Fruit fly (Drosophila melanogaster) whole organism, embryonic: ENCODE measurements around the gene CG2681.

Source experiments
- Antp ChIP-seq: fragments of 200-800 bp; sonication (Bioruptor generic); optimal IDR thresholded peaks from 3 replicates; lab custom pipeline; 2016; ENCODE audit warnings: missing biosample characterization, missing genetic modification characterization
- Asciz ChIP-seq: fragments of 200-800 bp; sonication (Bioruptor generic); optimal IDR thresholded peaks from 2 replicates; lab custom pipeline; 2017; ENCODE audit warnings: missing biosample characterization, mild to moderate bottlenecking, missing genetic modification characterization, missing genetic modification reagents
- Atf-2 ChIP-seq: fragments of 200-800 bp; sonication (Bioruptor generic); optimal IDR thresholded peaks from 2 replicates; lab custom pipeline; 2016; ENCODE audit warnings: missing biosample characterization, missing genetic modification characterization
- Atf6 ChIP-seq: fragments of 200-800 bp; sonication (Bioruptor generic); IDR thresholded peaks from 2 replicates; pipeline ENCODE4 v1.3.6; 2022; ENCODE audit warnings: missing biosample characterization, missing genetic modification characterization
- B-H1 ChIP-seq: fragments of 200-800 bp; sonication (Bioruptor generic); IDR thresholded peaks from 3 replicates; pipeline ENCODE4 v1.3.6; 2022; ENCODE audit warnings: missing biosample characterization, missing genetic modification characterization
- Bteb2 ChIP-seq: fragments of 200-800 bp; sonication (Bioruptor generic); optimal IDR thresholded peaks from 2 replicates; lab custom pipeline; 2016; ENCODE audit warnings: missing biosample characterization, missing genetic modification characterization
- CG10979 ChIP-seq: fragments of 200-800 bp; sonication (Bioruptor generic); optimal IDR thresholded peaks from 2 replicates; lab custom pipeline; 2018; ENCODE audit warnings: missing biosample characterization, mild to moderate bottlenecking, missing genetic modification characterization, moderate library complexity
- CG13894 ChIP-seq: fragments of 200-800 bp; sonication (Bioruptor generic); optimal IDR thresholded peaks from 3 replicates; lab custom pipeline; 2018; ENCODE audit warnings: missing biosample characterization, mild to moderate bottlenecking, missing genetic modification characterization, moderate library complexity
- CG14860 ChIP-seq: fragments of 200-800 bp; sonication (Bioruptor generic); IDR thresholded peaks from 3 replicates; pipeline ENCODE4 v1.3.6; 2022; ENCODE audit warnings: missing biosample characterization, missing genetic modification characterization; ENCODE audit not compliant: partially characterized antibody
- CG15696 ChIP-seq: fragments of 200-800 bp; sonication (Bioruptor generic); optimal IDR thresholded peaks from 2 replicates; lab custom pipeline; 2019; ENCODE audit warnings: missing biosample characterization, mild to moderate bottlenecking, missing genetic modification characterization, moderate library complexity
- CG1792 ChIP-seq: fragments of 200-800 bp; sonication (Bioruptor generic); optimal IDR thresholded peaks from 2 replicates; lab custom pipeline; 2016; ENCODE audit warnings: missing biosample characterization, missing genetic modification characterization
- CG1832 ChIP-seq: fragments of 200-800 bp; sonication (Bioruptor generic); optimal IDR thresholded peaks from 2 replicates; lab custom pipeline; 2017; ENCODE audit warnings: missing biosample characterization, mild to moderate bottlenecking, missing genetic modification characterization, inconsistent platforms
- CG18764 ChIP-seq: fragments of 200-800 bp; sonication (Bioruptor generic); optimal IDR thresholded peaks from 3 replicates; lab custom pipeline; 2016; ENCODE audit warnings: missing biosample characterization, missing genetic modification characterization
- CG4328 ChIP-seq: fragments of 200-800 bp; sonication (Bioruptor generic); optimal IDR thresholded peaks from 3 replicates; lab custom pipeline; 2017; ENCODE audit warnings: missing biosample characterization, missing genetic modification reagents, missing genetic modification characterization
- CG4424 ChIP-seq: fragments of 200-800 bp; sonication (Bioruptor generic); optimal IDR thresholded peaks from 3 replicates; lab custom pipeline; 2016; ENCODE audit warnings: missing biosample characterization, missing genetic modification characterization
- CG7556 ChIP-seq: fragments of 200-800 bp; sonication (Bioruptor generic); optimal IDR thresholded peaks from 2 replicates; lab custom pipeline; 2017; ENCODE audit warnings: missing biosample characterization, mild to moderate bottlenecking, missing genetic modification characterization
- CG8089 ChIP-seq: fragments of 200-800 bp; sonication (Bioruptor generic); optimal IDR thresholded peaks from 3 replicates; lab custom pipeline; 2016; ENCODE audit warnings: missing biosample characterization, missing genetic modification characterization
- CG8290 ChIP-seq, 3 experiments: fragments of 200-800 bp; sonication (Bioruptor generic); optimal IDR thresholded peaks; 2 replicates each; lab custom pipeline; 2016 to 2019; ENCODE audit warnings: missing biosample characterization in 3 of 3, missing genetic modification characterization in 3 of 3, mild to moderate bottlenecking in 2 of 3, moderate library complexity in 1 of 3
- CG9609 ChIP-seq: fragments of 200-800 bp; sonication (Bioruptor generic); optimal IDR thresholded peaks from 3 replicates; lab custom pipeline; 2016; ENCODE audit warnings: missing biosample characterization, missing genetic modification characterization
- D ChIP-seq, 2 experiments: fragments of 200-800 bp in 1 of 2; fragments of >200 bp in 1 of 2; sonication (Bioruptor generic) in 1 of 2; optimal IDR thresholded peaks; 2 replicates in 1 of 2; 3 replicates in 1 of 2; lab custom pipeline; 2017; ENCODE audit warnings: mild to moderate bottlenecking in 1 of 2, missing biosample characterization in 1 of 2, missing genetic modification characterization in 1 of 2, missing genetic modification reagents in 1 of 2
- Dll ChIP-seq: fragments of 200-800 bp; sonication (Bioruptor generic); IDR thresholded peaks from 4 replicates; pipeline ENCODE4 v1.3.6; 2022; ENCODE audit warnings: missing biosample characterization, missing genetic modification characterization; ENCODE audit not compliant: partially characterized antibody
- Doc3 ChIP-seq: fragments of 200-800 bp; sonication (Bioruptor generic); IDR thresholded peaks from 3 replicates; pipeline ENCODE4 v1.3.6; 2022; ENCODE audit warnings: missing biosample characterization, missing genetic modification characterization; ENCODE audit not compliant: partially characterized antibody
- Dp ChIP-seq: fragments of 200-800 bp; sonication (Bioruptor generic); optimal IDR thresholded peaks from 2 replicates; lab custom pipeline; 2018; ENCODE audit warnings: missing biosample characterization, mild to moderate bottlenecking, missing genetic modification characterization, moderate library complexity
- Drgx ChIP-seq: fragments of 200-800 bp; sonication (Bioruptor generic); IDR thresholded peaks from 2 replicates; pipeline ENCODE4 v1.3.6; 2022; ENCODE audit warnings: missing biosample characterization, missing genetic modification characterization
- Gug ChIP-seq: fragments of 200-800 bp; sonication (Bioruptor generic); IDR thresholded peaks from 4 replicates; pipeline ENCODE4 v1.3.6; 2022; ENCODE audit warnings: missing biosample characterization, missing genetic modification characterization
- HLH4C ChIP-seq: fragments of 200-800 bp; sonication (Bioruptor generic); IDR thresholded peaks from 3 replicates; pipeline ENCODE4 v1.3.6; 2022; ENCODE audit warnings: missing biosample characterization, missing genetic modification characterization; ENCODE audit not compliant: partially characterized antibody
- Hr3 ChIP-seq: fragments of 200-800 bp; sonication (Bioruptor generic); optimal IDR thresholded peaks from 3 replicates; lab custom pipeline; 2016; ENCODE audit warnings: missing biosample characterization, missing genetic modification characterization
- Neu2 ChIP-seq: fragments of 200-800 bp; sonication (Bioruptor generic); optimal IDR thresholded peaks from 3 replicates; lab custom pipeline; 2016; ENCODE audit warnings: missing biosample characterization, missing genetic modification characterization, borderline replicate concordance
- Nf-YC ChIP-seq: fragments of 200-800 bp; optimal IDR thresholded peaks from 3 replicates; lab custom pipeline; 2019; ENCODE audit warnings: missing biosample characterization, mild to moderate bottlenecking, missing genetic modification characterization, moderate library complexity
- Poxn ChIP-seq: fragments of 200-800 bp; sonication (Bioruptor generic); IDR thresholded peaks from 2 replicates; pipeline ENCODE4 v1.3.6; 2022; ENCODE audit warnings: missing biosample characterization, missing genetic modification characterization
- Sry-β ChIP-seq: fragments of 200-800 bp; sonication (Bioruptor generic); optimal IDR thresholded peaks from 2 replicates; lab custom pipeline; 2018; ENCODE audit warnings: missing biosample characterization, mild to moderate bottlenecking, missing genetic modification characterization, moderate library complexity
- az2 ChIP-seq: fragments of 200-800 bp; sonication (Bioruptor generic); optimal IDR thresholded peaks from 3 replicates; lab custom pipeline; 2016; ENCODE audit warnings: missing biosample characterization, missing genetic modification characterization
- crol ChIP-seq: fragments of 200-800 bp; sonication (Bioruptor generic); IDR thresholded peaks from 2 replicates; pipeline ENCODE4 v1.3.6; 2022; ENCODE audit warnings: missing biosample characterization, missing genetic modification characterization
- ems ChIP-seq: fragments of 200-800 bp; sonication (Bioruptor generic); optimal IDR thresholded peaks from 3 replicates; lab custom pipeline; 2016; ENCODE audit warnings: missing biosample characterization, missing genetic modification characterization
- fru ChIP-seq: fragments of >200 bp; optimal IDR thresholded peaks from 2 replicates; lab custom pipeline; 2017
- fu2 ChIP-seq: fragments of 200-800 bp; sonication (Bioruptor generic); optimal IDR thresholded peaks from 2 replicates; lab custom pipeline; 2016; ENCODE audit warnings: missing biosample characterization, missing genetic modification characterization
- gsb ChIP-seq: fragments of 200-800 bp; sonication (Bioruptor generic); IDR thresholded peaks from 2 replicates; pipeline ENCODE4 v1.3.6; 2022; ENCODE audit warnings: missing biosample characterization, missing genetic modification characterization
- hkb ChIP-seq, 2 experiments: fragments of 200-800 bp in 1 of 2; fragments of >200 bp in 1 of 2; sonication (Bioruptor generic) in 1 of 2; IDR thresholded peaks in 1 of 2; optimal IDR thresholded peaks in 1 of 2; 2 replicates each; pipeline versions ENCODE4 v1.3.6 to Lab custom; 2017 to 2022; ENCODE audit warnings: missing biosample characterization in 1 of 2, missing genetic modification characterization in 1 of 2
- hth ChIP-seq: fragments of >200 bp; optimal IDR thresholded peaks from 2 replicates; lab custom pipeline; 2017; ENCODE audit warnings: inconsistent platforms
- nmo ChIP-seq: fragments of 200-800 bp; sonication (Bioruptor generic); optimal IDR thresholded peaks from 2 replicates; lab custom pipeline; 2018; ENCODE audit warnings: missing biosample characterization, mild to moderate bottlenecking, missing genetic modification characterization, moderate library complexity
- p53 ChIP-seq: fragments of 200-800 bp; sonication (Bioruptor generic); optimal IDR thresholded peaks from 2 replicates; lab custom pipeline; 2016; ENCODE audit warnings: missing biosample characterization, missing genetic modification characterization
- pan ChIP-seq, 4 experiments: fragments of >200 bp in 3 of 4; fragments of 200-800 bp in 1 of 4; sonication (Bioruptor generic) in 1 of 4; optimal IDR thresholded peaks in 3 of 4; IDR thresholded peaks in 1 of 4; 2 replicates each; pipeline versions ENCODE4 v1.3.6 to Lab custom; 2017 to 2022; ENCODE audit warnings: missing biosample characterization in 2 of 4, missing genetic modification characterization in 2 of 4, mixed read lengths in 1 of 4
- pho ChIP-seq: fragments of 200-800 bp; sonication (Bioruptor generic); optimal IDR thresholded peaks from 2 replicates; lab custom pipeline; 2016; ENCODE audit warnings: missing biosample characterization, missing genetic modification characterization
- phol ChIP-seq: fragments of 200-800 bp; sonication (Bioruptor generic); optimal IDR thresholded peaks from 3 replicates; lab custom pipeline; 2018; ENCODE audit warnings: missing biosample characterization, mild to moderate bottlenecking, missing genetic modification characterization, moderate library complexity
- prd ChIP-seq, 3 experiments: fragments of >200 bp in 2 of 3; fragments of 200-800 bp in 1 of 3; sonication (Bioruptor generic) in 1 of 3; optimal IDR thresholded peaks in 2 of 3; IDR thresholded peaks in 1 of 3; 2 replicates in 2 of 3; 3 replicates in 1 of 3; pipeline versions ENCODE4 v1.3.6 to Lab custom; 2017 to 2022; ENCODE audit warnings: missing biosample characterization in 1 of 3, missing genetic modification characterization in 1 of 3
- tgo ChIP-seq: fragments of 200-800 bp; sonication (Bioruptor generic); IDR thresholded peaks from 3 replicates; pipeline ENCODE4 v1.3.6; 2022; ENCODE audit warnings: missing biosample characterization, missing genetic modification characterization
- tll ChIP-seq, 2 experiments: fragments of 200-800 bp in 1 of 2; fragments of >200 bp in 1 of 2; sonication (Bioruptor generic) in 1 of 2; optimal IDR thresholded peaks; 2 replicates each; lab custom pipeline; 2017 to 2019; ENCODE audit warnings: missing biosample characterization in 2 of 2, missing genetic modification characterization in 2 of 2, mild to moderate bottlenecking in 1 of 2, moderate library complexity in 1 of 2
- tna ChIP-seq: fragments of 200-800 bp; sonication (Bioruptor generic); IDR thresholded peaks from 2 replicates; pipeline ENCODE4 v1.3.6; 2022; ENCODE audit warnings: missing biosample characterization, missing genetic modification characterization; ENCODE audit not compliant: partially characterized antibody

The CG2681 gene

dm6 chrX:2744042-2744441 lies 35.6 kb downstream of the CG2681 start, which contains the start of gene Syx4 (continued):
- TF ChIP-seq D (optimal IDR thresholded peaks at IDR 0.05; lab: Kevin White, UChicago): no peak
- peak; percentile 77 for TF ChIP-seq D (GFP tag; optimal IDR thresholded peaks at IDR 0.05; lab: Kevin White, UChicago)
- TF ChIP-seq fru (lab: Kevin White, UChicago): no peak
- peak; percentile 80 for TF ChIP-seq CG8089 (GFP tag; lab: Kevin White, UChicago)
- TF ChIP-seq pan (optimal IDR thresholded peaks at IDR 0.05; lab: Kevin White, UChicago): no peak
- TF ChIP-seq pan (GFP tag; optimal IDR thresholded peaks at IDR 0.05 in 1 of 2, IDR thresholded peaks at IDR 0.05 in 1 of 2): peak in 1 of 2 experiments; percentile 93
- TF ChIP-seq HLH4C (GFP tag; lab: Robert Waterston, UW): no peak
- TF ChIP-seq az2 (GFP tag; lab: Kevin White, UChicago): peak; percentile 86
- peak; percentile 86 for TF ChIP-seq CG13894
- peak; percentile 76 for TF ChIP-seq Atf-2 (GFP tag; lab: Kevin White, UChicago)
- no peak for TF ChIP-seq hkb (optimal IDR thresholded peaks at IDR 0.05; lab: Kevin White, UChicago)
- TF ChIP-seq hkb (GFP tag; IDR thresholded peaks at IDR 0.05; lab: Robert Waterston, UW): peak; percentile 96
- TF ChIP-seq Neu2: no peak
- TF ChIP-seq CG4328: peak; percentile 17
- TF ChIP-seq Nf-YC (tag; lab: Kevin White, UChicago): peak; percentile 55
- TF ChIP-seq CG4424 (GFP tag; lab: Kevin White, UChicago): peak; percentile 78
- TF ChIP-seq Dp (GFP tag; lab: Kevin White, UChicago): no peak
- peak; percentile 86 for TF ChIP-seq CG9609 (GFP tag; lab: Kevin White, UChicago)
- no peak for TF ChIP-seq Doc3
- peak; percentile 16 for TF ChIP-seq Sry-β (GFP tag; lab: Kevin White, UChicago)
- TF ChIP-seq tgo (GFP tag; lab: Robert Waterston, UW): peak; percentile 87
- TF ChIP-seq crol (GFP tag; lab: Robert Waterston, UW): no peak
- peak; percentile 78 for TF ChIP-seq CG10979 (tag; lab: Kevin White, UChicago)
- no peak for TF ChIP-seq CG1832
- no peak for TF ChIP-seq Dll (GFP tag; lab: Robert Waterston, UW)
- peak; percentile 82 for TF ChIP-seq B-H1
- TF ChIP-seq Asciz (GFP tag; lab: Kevin White, UChicago): peak; percentile 90
- TF ChIP-seq pho: peak; percentile 90
- peak; percentile 94 for TF ChIP-seq Atf6 (GFP tag; lab: Robert Waterston, UW)
- no peak for TF ChIP-seq tna (GFP tag; lab: Robert Waterston, UW)
- TF ChIP-seq prd (optimal IDR thresholded peaks at IDR 0.05; lab: Kevin White, UChicago): no peak
- TF ChIP-seq prd (GFP tag; IDR thresholded peaks at IDR 0.05; lab: Robert Waterston, UW): peak; percentile 85
- TF ChIP-seq CG14860 (GFP tag; lab: Robert Waterston, UW): no peak
- peak; percentile 62 for TF ChIP-seq p53 (GFP tag; lab: Kevin White, UChicago)
- TF ChIP-seq Drgx (GFP tag; lab: Robert Waterston, UW): peak; percentile 96
- TF ChIP-seq CG8290 (GFP tag; optimal IDR thresholded peaks at IDR 0.05; lab: Kevin White, UChicago): peak; percentile 3
- peak in 1 of 2 experiments; percentile 98 for TF ChIP-seq CG8290 (tag; optimal IDR thresholded peaks at IDR 0.05; lab: Kevin White, UChicago)
- no peak for TF ChIP-seq hth (lab: Kevin White, UChicago)
- TF ChIP-seq Poxn (GFP tag; lab: Robert Waterston, UW): peak; percentile 65
- TF ChIP-seq Antp (GFP tag; lab: Kevin White, UChicago): peak; percentile 90
- TF ChIP-seq tll (GFP tag; optimal IDR thresholded peaks at IDR 0.05; lab: Kevin White, UChicago): no peak
- peak; percentile 87 for TF ChIP-seq Bteb2 (GFP tag; lab: Kevin White, UChicago)
- TF ChIP-seq CG7556 (GFP tag; lab: Kevin White, UChicago): peak; percentile 89
- peak; percentile 87 for TF ChIP-seq fu2 (GFP tag; lab: Kevin White, UChicago)
- TF ChIP-seq Hr3 (GFP tag; lab: Kevin White, UChicago): peak; percentile 79
- TF ChIP-seq ems: peak; percentile 88
- TF ChIP-seq CG15696 (tag; lab: Kevin White, UChicago): peak; percentile 44
- peak; percentile 77 for TF ChIP-seq CG1792 (GFP tag; lab: Kevin White, UChicago)
- peak; percentile 88 for TF ChIP-seq nmo (GFP tag; lab: Kevin White, UChicago)
- TF ChIP-seq gsb (GFP tag; lab: Robert Waterston, UW): peak; percentile 87
- TF ChIP-seq Gug (GFP tag; lab: Robert Waterston, UW): peak; percentile 80; the same call in 3 of the 4 replicates
- TF ChIP-seq phol (tag; lab: Kevin White, UChicago): peak; percentile 84
- TF ChIP-seq CG18764 (GFP tag; lab: Kevin White, UChicago): peak; percentile 70
